Fruit fly (Drosophila melanogaster) whole organism, embryonic: ENCODE data around the gene CG33511.

ENCODE experiments used
- CG12744 ChIP-seq: fragments of 200-800 bp; sonication (Bioruptor generic); optimal IDR thresholded peaks from 2 replicates; lab custom pipeline; 2016; ENCODE audit warnings: missing biosample characterization, missing genetic modification characterization
- CG13624 ChIP-seq: fragments of 200-800 bp; sonication (Bioruptor generic); optimal IDR thresholded peaks from 2 replicates; lab custom pipeline; 2016; ENCODE audit warnings: missing biosample characterization, missing genetic modification characterization
- CG13894 ChIP-seq: fragments of 200-800 bp; sonication (Bioruptor generic); optimal IDR thresholded peaks from 3 replicates; lab custom pipeline; 2018; ENCODE audit warnings: missing biosample characterization, mild to moderate bottlenecking, missing genetic modification characterization, moderate library complexity
- CG17385 ChIP-seq: fragments of 200-800 bp; sonication (Bioruptor generic); optimal IDR thresholded peaks from 3 replicates; lab custom pipeline; 2018; ENCODE audit warnings: missing biosample characterization, mild to moderate bottlenecking, missing genetic modification characterization
- CG18599 ChIP-seq: fragments of 200-800 bp; sonication (Bioruptor generic); optimal IDR thresholded peaks from 3 replicates; lab custom pipeline; 2017; ENCODE audit warnings: missing biosample characterization, missing genetic modification characterization, mild to moderate bottlenecking, moderate library complexity, missing genetic modification reagents
- CG18619 ChIP-seq: fragments of 200-800 bp; sonication (Bioruptor generic); optimal IDR thresholded peaks from 3 replicates; lab custom pipeline; 2017; ENCODE audit warnings: missing biosample characterization, mild to moderate bottlenecking, missing genetic modification characterization
- CG31441 ChIP-seq: fragments of 200-800 bp; sonication (Bioruptor generic); IDR thresholded peaks from 2 replicates; pipeline ENCODE4 v1.3.6; 2022; ENCODE audit warnings: missing biosample characterization, missing genetic modification characterization
- CG3163 ChIP-seq: fragments of 200-800 bp; sonication (Bioruptor generic); optimal IDR thresholded peaks from 3 replicates; lab custom pipeline; 2016; ENCODE audit warnings: missing biosample characterization, missing genetic modification characterization
- Poxn ChIP-seq: fragments of 200-800 bp; sonication (Bioruptor generic); IDR thresholded peaks from 2 replicates; pipeline ENCODE4 v1.3.6; 2022; ENCODE audit warnings: missing biosample characterization, missing genetic modification characterization
- abd-A ChIP-seq: fragments of 200-800 bp; sonication (Bioruptor generic); optimal IDR thresholded peaks from 3 replicates; lab custom pipeline; 2019; ENCODE audit warnings: missing biosample characterization, mild to moderate bottlenecking, missing genetic modification characterization, moderate library complexity
- pros ChIP-seq: fragments of 200-800 bp; sonication (Bioruptor generic); optimal IDR thresholded peaks from 3 replicates; lab custom pipeline; 2019; ENCODE audit warnings: missing biosample characterization, mild to moderate bottlenecking, missing genetic modification characterization, moderate library complexity
- z ChIP-seq: fragments of 200-800 bp; sonication (Bioruptor generic); IDR thresholded peaks from 3 replicates; pipeline ENCODE4 v1.3.6; 2022; ENCODE audit warnings: missing biosample characterization, missing genetic modification characterization
- zen ChIP-seq: fragments of 200-800 bp; sonication (Bioruptor generic); optimal IDR thresholded peaks from 3 replicates; lab custom pipeline; 2018; ENCODE audit warnings: missing biosample characterization, mild to moderate bottlenecking, missing genetic modification characterization, moderate library complexity

CG33511 gene

DNA sequence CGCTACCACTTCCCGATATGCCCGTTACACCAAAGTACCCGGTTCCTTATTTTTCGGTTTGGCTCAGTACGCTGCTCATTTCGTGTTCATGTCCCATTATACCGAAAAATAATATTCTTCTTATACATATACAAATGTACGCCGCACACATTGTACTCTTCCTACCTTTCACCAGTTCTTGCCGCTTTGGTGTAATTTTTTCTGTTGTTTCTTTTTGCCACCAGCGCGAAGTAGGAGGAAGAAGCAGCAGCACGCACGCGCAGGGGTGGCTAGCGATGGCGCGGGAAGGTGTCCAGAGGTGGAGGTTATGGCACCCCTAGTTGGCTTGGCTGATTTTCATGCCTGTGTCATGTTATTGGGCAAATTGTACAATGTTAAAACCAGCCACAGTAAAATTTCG, 49.0 kb downstream of the CG33511 start (continued):
- no peak for TF ChIP-seq CG18619 (GFP tag; lab: Kevin White, UChicago)
- peak; percentile 87 for TF ChIP-seq pros
- no peak for TF ChIP-seq CG13624 (GFP tag; lab: Kevin White, UChicago)
- no peak for TF ChIP-seq CG31441 (GFP tag; lab: Robert Waterston, UW)
- no peak for TF ChIP-seq Poxn (GFP tag; lab: Robert Waterston, UW)
- TF ChIP-seq z (GFP tag; lab: Robert Waterston, UW), result no peak
- peak; percentile 48 for TF ChIP-seq CG13894 (tag; lab: Kevin White, UChicago)
- TF ChIP-seq zen, result no peak
- TF ChIP-seq CG3163 (GFP tag; lab: Kevin White, UChicago), result no peak
- TF ChIP-seq abd-A, result peak; percentile 66
- no peak for TF ChIP-seq CG12744 (GFP tag; lab: Kevin White, UChicago)
- peak; percentile 22 for TF ChIP-seq CG18599 (GFP tag; lab: Kevin White, UChicago)
- peak; percentile 77 for TF ChIP-seq CG17385
